Fruit fly (Drosophila melanogaster) whole organism, embryonic: ENCODE results near the gene RAF2.

Experiments used
- CG10565 ChIP-seq: fragments of 200-800 bp; sonication (Bioruptor generic); optimal IDR thresholded peaks from 3 replicates; lab custom pipeline; 2016; ENCODE audit warnings: missing biosample characterization, mild to moderate bottlenecking, missing genetic modification characterization
- CG32532 ChIP-seq: fragments of 200-800 bp; sonication (Bioruptor generic); IDR thresholded peaks from 2 replicates; pipeline ENCODE4 v1.3.6; 2022; ENCODE audit warnings: missing biosample characterization, missing genetic modification characterization
- CG4282 ChIP-seq: fragments of 200-800 bp; sonication (Bioruptor generic); optimal IDR thresholded peaks from 2 replicates; lab custom pipeline; 2016; ENCODE audit warnings: missing biosample characterization, missing genetic modification characterization
- HLHmδ ChIP-seq: fragments of 200-800 bp; sonication (Bioruptor generic); optimal IDR thresholded peaks from 2 replicates; lab custom pipeline; 2018; ENCODE audit warnings: missing biosample characterization, mild to moderate bottlenecking, missing genetic modification characterization, moderate library complexity
- Neu2 ChIP-seq: fragments of 200-800 bp; sonication (Bioruptor generic); optimal IDR thresholded peaks from 3 replicates; lab custom pipeline; 2016; ENCODE audit warnings: missing biosample characterization, missing genetic modification characterization, borderline replicate concordance
- TFAM ChIP-seq: fragments of 200-800 bp; sonication (Bioruptor generic); optimal IDR thresholded peaks from 2 replicates; lab custom pipeline; 2017; ENCODE audit warnings: missing biosample characterization, missing genetic modification characterization, inconsistent platforms
- ato ChIP-seq: fragments of 200-800 bp; sonication (Bioruptor generic); IDR thresholded peaks from 2 replicates; pipeline ENCODE4 v1.3.6; 2022; ENCODE audit warnings: missing biosample characterization, missing genetic modification characterization; ENCODE audit not compliant: partially characterized antibody
- crol ChIP-seq: fragments of 200-800 bp; sonication (Bioruptor generic); IDR thresholded peaks from 2 replicates; pipeline ENCODE4 v1.3.6; 2022; ENCODE audit warnings: missing biosample characterization, missing genetic modification characterization
- grn ChIP-seq: fragments of 200-800 bp; sonication (Bioruptor generic); optimal IDR thresholded peaks from 3 replicates; lab custom pipeline; 2017; ENCODE audit warnings: missing biosample characterization, missing genetic modification characterization
- her ChIP-seq: fragments of 200-800 bp; sonication (Bioruptor generic); optimal IDR thresholded peaks from 2 replicates; lab custom pipeline; 2016; ENCODE audit warnings: missing biosample characterization, missing genetic modification characterization
- sqz ChIP-seq: fragments of 200-800 bp; sonication (Bioruptor generic); optimal IDR thresholded peaks from 3 replicates; lab custom pipeline; 2018; ENCODE audit warnings: missing biosample characterization, mild to moderate bottlenecking, missing genetic modification characterization
- stwl ChIP-seq: fragments of 200-800 bp; sonication (Bioruptor generic); optimal IDR thresholded peaks from 3 replicates; lab custom pipeline; 2018; ENCODE audit warnings: missing biosample characterization, mild to moderate bottlenecking, missing genetic modification characterization, moderate library complexity
- tap ChIP-seq: fragments of 200-800 bp; optimal IDR thresholded peaks from 3 replicates; lab custom pipeline; 2019; ENCODE audit warnings: missing biosample characterization, mild to moderate bottlenecking, missing genetic modification characterization, moderate library complexity

dm6 chr3L:16400175-16400574, 14.0 kb downstream of the RAF2 start, which contains the start of gene CG44836:
- no peak for TF ChIP-seq TFAM
- no peak for TF ChIP-seq sqz
- no peak for TF ChIP-seq grn
- no peak for TF ChIP-seq CG32532 (GFP tag; lab: Robert Waterston, UW)
- TF ChIP-seq HLHmδ (GFP tag; lab: Kevin White, UChicago), result no peak
- no peak for TF ChIP-seq crol (GFP tag; lab: Robert Waterston, UW)
- TF ChIP-seq CG10565, result no peak
- TF ChIP-seq tap, result no peak
- no peak for TF ChIP-seq CG4282
- no peak for TF ChIP-seq ato (GFP tag; lab: Robert Waterston, UW)
- TF ChIP-seq Neu2 (GFP tag; lab: Kevin White, UChicago), result no peak
- no peak for TF ChIP-seq her (GFP tag; lab: Kevin White, UChicago)
- TF ChIP-seq stwl (tag; lab: Kevin White, UChicago), result no peak
